Worm (Caenorhabditis elegans): ENCODE results near the gene nhr-103.

The nhr-103 gene

DNA sequence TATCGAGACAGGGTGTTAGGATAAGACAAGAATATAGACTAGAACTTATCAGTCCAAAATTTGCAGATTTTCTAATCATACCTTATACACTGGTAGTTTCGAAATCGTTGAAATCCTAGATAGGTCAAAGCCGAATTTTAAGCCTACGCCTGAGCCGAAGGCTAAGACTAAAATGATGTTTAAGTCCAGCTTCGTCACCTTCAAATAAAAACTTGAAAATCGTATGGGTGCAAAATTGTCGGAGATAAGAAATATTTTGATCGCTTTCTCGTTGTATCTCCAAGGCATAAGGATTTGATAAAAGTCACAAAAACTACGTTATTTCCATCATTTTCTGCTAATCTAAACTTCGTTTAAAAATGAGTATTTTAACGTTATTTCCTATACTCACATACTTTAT lies 35.4 kb downstream of the nhr-103 start, which contains the start of gene F41B5.12:
TSS of gene F41B5.12 (plus strand) at position 301 of the 400 bp plus-strand sequence.
- no peak for TF ChIP-seq drap-1 (GFP tag; optimal IDR thresholded peaks at IDR 0.05)
- TF ChIP-seq ceh-83 (GFP tag; optimal IDR thresholded peaks at IDR 0.05), result no peak
- no peak for TF ChIP-seq unc-62 (GFP tag; optimal IDR thresholded peaks at IDR 0.05)
- no peak for TF ChIP-seq mab-5 (tag; optimal IDR thresholded peaks at IDR 0.05)
- no peak for TF ChIP-seq cnd-1 (tag; optimal IDR thresholded peaks at IDR 0.05)
- no peak for TF ChIP-seq ceh-43 (GFP tag; optimal IDR thresholded peaks at IDR 0.05)
- no peak for TF ChIP-seq nhr-237 (tag; optimal IDR thresholded peaks at IDR 0.05)
- TF ChIP-seq sptf-1 (tag; optimal IDR thresholded peaks at IDR 0.05), result no peak
- TF ChIP-seq unc-39 (tag; optimal IDR thresholded peaks at IDR 0.05), result no peak
- no peak for TF ChIP-seq lsy-2 (tag; optimal IDR thresholded peaks at IDR 0.05)
- no peak for TF ChIP-seq nhr-12 (tag; optimal IDR thresholded peaks at IDR 0.05)
- no peak for TF ChIP-seq M03D4.4 (tag; optimal IDR thresholded peaks at IDR 0.05)

DNA sequence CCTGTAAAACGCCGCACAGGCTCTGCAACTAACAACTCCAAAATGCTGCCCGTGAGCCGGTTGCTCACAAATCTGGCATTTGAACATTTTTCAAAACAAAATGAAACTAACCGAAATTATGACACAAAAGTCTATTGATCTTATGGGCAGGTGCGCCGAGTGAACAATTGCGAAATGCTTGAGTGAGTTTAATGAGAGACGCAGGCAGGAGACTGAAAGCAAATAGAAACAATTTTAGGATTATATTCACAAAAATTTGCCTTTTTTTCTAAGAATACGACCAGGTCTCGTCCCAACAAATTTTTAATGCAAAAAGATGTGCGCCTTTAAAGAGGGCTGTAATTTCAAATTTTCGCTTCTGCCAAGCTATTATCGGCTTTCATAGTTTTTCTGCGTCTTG lies 39.2 kb downstream of the nhr-103 start, which contains the start of gene nhr-183:
TSS of gene nhr-183 (minus strand) at position 180 of the 400 bp plus-strand sequence.
- TF ChIP-seq lin-13 (tag; optimal IDR thresholded peaks at IDR 0.05), result no peak
- TF ChIP-seq nhr-12 (tag; optimal IDR thresholded peaks at IDR 0.05), result no peak
- no peak for TF ChIP-seq bed-3 (GFP tag; optimal IDR thresholded peaks at IDR 0.05)
- TF ChIP-seq blmp-1 (tag; optimal IDR thresholded peaks at IDR 0.05), result no peak
- no peak for TF ChIP-seq lsy-2 (tag; optimal IDR thresholded peaks at IDR 0.05)
- no peak for TF ChIP-seq unc-62 (GFP tag; optimal IDR thresholded peaks at IDR 0.05)
- no peak for TF ChIP-seq mab-5 (tag; optimal IDR thresholded peaks at IDR 0.05)
- no peak for TF ChIP-seq snpc-4 (tag; optimal IDR thresholded peaks at IDR 0.05)
- no peak for TF ChIP-seq drap-1 (GFP tag; optimal IDR thresholded peaks at IDR 0.05)
- no peak for TF ChIP-seq ztf-11 (tag; optimal IDR thresholded peaks at IDR 0.05)
- TF ChIP-seq elt-3 (tag; optimal IDR thresholded peaks at IDR 0.05), result no peak
- no peak for TF ChIP-seq ceh-83 (GFP tag; optimal IDR thresholded peaks at IDR 0.05)
- no peak for TF ChIP-seq zip-8 (tag; optimal IDR thresholded peaks at IDR 0.05)

- TF ChIP-seq zip-8 (tag; optimal IDR thresholded peaks at IDR 0.05), result no peak
- TF ChIP-seq lin-32 (GFP tag; optimal IDR thresholded peaks at IDR 0.05), result no peak
- TF ChIP-seq sptf-1 (tag; optimal IDR thresholded peaks at IDR 0.05), result no peak
- no peak for TF ChIP-seq cnd-1 (tag; optimal IDR thresholded peaks at IDR 0.05)
- no peak for TF ChIP-seq nhr-237 (tag; optimal IDR thresholded peaks at IDR 0.05)
- TF ChIP-seq mep-1 (tag; optimal IDR thresholded peaks at IDR 0.05), result no peak
- no peak for TF ChIP-seq flh-1 (GFP tag; optimal IDR thresholded peaks at IDR 0.05)
- no peak for TF ChIP-seq mls-2 (tag; optimal IDR thresholded peaks at IDR 0.05)
- no peak for TF ChIP-seq unc-120 (tag; optimal IDR thresholded peaks at IDR 0.05; ENCODE audit: poor library complexity, severe bottlenecking)
- no peak for TF ChIP-seq ces-1 (GFP tag; optimal IDR thresholded peaks at IDR 0.05)
- no peak for TF ChIP-seq nhr-12 (tag; optimal IDR thresholded peaks at IDR 0.05)
- TF ChIP-seq unc-62 (GFP tag; optimal IDR thresholded peaks at IDR 0.05), result no peak
- TF ChIP-seq drap-1 (GFP tag; optimal IDR thresholded peaks at IDR 0.05), result no peak
- no peak for TF ChIP-seq lsy-2 (tag; optimal IDR thresholded peaks at IDR 0.05)
- TF ChIP-seq nhr-28 (tag; optimal IDR thresholded peaks at IDR 0.05), result no peak
Measured at ce11 chrV:2264925-2265324, 39.7 kb downstream of the nhr-103 start.

DNA sequence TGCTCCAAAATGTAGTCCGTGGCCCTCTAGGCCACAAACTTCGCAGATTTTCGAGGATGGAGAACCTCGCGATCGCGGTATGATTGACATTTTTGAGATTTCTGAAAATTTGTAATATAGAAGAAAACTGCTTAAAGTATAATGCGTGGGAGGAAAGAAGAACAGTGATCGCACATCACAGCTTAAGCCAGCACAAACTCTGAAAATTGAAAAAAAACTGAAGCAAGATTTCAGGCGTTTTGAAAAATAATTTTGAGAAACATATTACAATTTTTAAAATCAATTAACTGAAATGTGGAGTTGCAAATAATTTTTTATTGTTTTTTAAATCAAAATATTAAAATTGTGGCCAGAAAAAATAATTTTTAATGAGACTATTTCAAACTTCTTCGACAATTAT lies 41.7 kb downstream of the nhr-103 start, which contains the start of gene nhr-275:
TSS of gene nhr-275 (minus strand) at position 101 of the 400 bp plus-strand sequence.
- TF ChIP-seq bed-3 (GFP tag; optimal IDR thresholded peaks at IDR 0.05), result no peak

DNA sequence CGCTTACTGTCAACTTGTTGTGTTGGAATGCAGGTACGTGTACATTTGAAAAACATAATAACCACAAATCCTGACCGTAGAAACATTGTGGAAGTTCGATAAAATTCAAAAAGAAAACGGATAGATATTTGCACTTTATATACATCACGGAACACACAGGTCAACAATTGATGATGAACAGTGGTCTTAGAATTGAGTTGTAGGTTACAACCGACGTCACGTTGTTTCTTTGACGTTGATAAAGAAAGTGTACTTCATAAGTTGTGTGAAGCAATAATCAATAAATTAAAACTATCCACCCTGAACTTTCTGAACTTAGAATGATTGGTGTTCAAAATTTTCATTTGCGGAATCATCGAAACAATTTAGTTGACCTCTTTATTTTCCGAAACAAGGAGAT lies 46.5 kb downstream of the nhr-103 start, which contains the start of gene Y5H2A.1:
TSS of gene Y5H2A.1 (minus strand) at position 101 of the 400 bp plus-strand sequence.
- TF ChIP-seq ces-1 (GFP tag; optimal IDR thresholded peaks at IDR 0.05) (no peak), ztf-11 (tag; optimal IDR thresholded peaks at IDR 0.05) (no peak), ham-2 (GFP tag; optimal IDR thresholded peaks at IDR 0.05) (no peak), lin-32 (GFP tag; optimal IDR thresholded peaks at IDR 0.05) (no peak)

ce11 chrV:2274253-2274892 lies 49.1 kb downstream of the nhr-103 start, which contains the start of the genes Y5H2A.4 and abu-4:
Y5H2A.4 (minus strand) TSS chrV:2274353.
abu-4 (plus strand) TSS chrV:2274842.
- TF ChIP-seq mls-2 (tag; optimal IDR thresholded peaks at IDR 0.05) (no peak), nhr-76 (tag; optimal IDR thresholded peaks at IDR 0.05) (no peak), lin-13 (tag; optimal IDR thresholded peaks at IDR 0.05) (no peak), unc-62 (GFP tag; optimal IDR thresholded peaks at IDR 0.05) (no peak), unc-120 (tag; optimal IDR thresholded peaks at IDR 0.05; ENCODE audit: poor library complexity, severe bottlenecking) (no peak), blmp-1 (tag; optimal IDR thresholded peaks at IDR 0.05) (no peak), pha-4 (tag; optimal IDR thresholded peaks at IDR 0.05) (no peak), ztf-11 (tag; optimal IDR thresholded peaks at IDR 0.05) (no peak)
